Worm (Caenorhabditis elegans) whole organism, early embryonic: ENCODE results near the gene W06E11.1.
"Not testable (repeated sequence)": the region's sequence is repeated elsewhere in the genome, so short reads cannot be mapped to it uniquely, and the experiment has no call there.

ENCODE experiments used
- B0310.2 ChIP-seq: sonication (generic microtip); optimal IDR thresholded peaks from 2 replicates; lab custom pipeline; 2016; ENCODE audit warnings: mild to moderate bottlenecking, missing genetic modification characterization, missing compliant biosample characterization
- F13C5.2 ChIP-seq: sonication (generic microtip); optimal IDR thresholded peaks from 2 replicates; lab custom pipeline; 2017; ENCODE audit warnings: mild to moderate bottlenecking, missing genetic modification characterization, inconsistent platforms, missing compliant biosample characterization
- aly-1 ChIP-seq: sonication (generic microtip); optimal IDR thresholded peaks from 2 replicates; lab custom pipeline; 2016; ENCODE audit warnings: missing genetic modification characterization, missing compliant biosample characterization
- ama-1 ChIP-seq: fragments of 150-350 bp; optimal IDR thresholded peaks from 2 replicates; lab custom pipeline; 2014
- ceh-13 ChIP-seq: fragments of 200-800 bp; sonication (Bioruptor generic); optimal IDR thresholded peaks from 2 replicates; lab custom pipeline; 2018; ENCODE audit warnings: mild to moderate bottlenecking, missing genetic modification characterization, missing compliant biosample characterization
- ceh-36 ChIP-seq: sonication (generic microtip); optimal IDR thresholded peaks from 2 replicates; lab custom pipeline; 2016; ENCODE audit warnings: missing genetic modification characterization, inconsistent platforms, missing compliant biosample characterization
- ets-7 ChIP-seq: sonication (generic microtip); optimal IDR thresholded peaks from 2 replicates; lab custom pipeline; 2016; ENCODE audit warnings: missing genotype, missing genetic modification characterization, missing compliant biosample characterization
- flt-1 ChIP-seq: fragments of 200-800 bp; sonication (Bioruptor generic); IDR thresholded peaks from 2 replicates; pipeline ENCODE4 v1.3.6; 2022; ENCODE audit warnings: missing genetic modification characterization, missing compliant biosample characterization
- hmbx-1 ChIP-seq: sonication (generic microtip); optimal IDR thresholded peaks from 2 replicates; lab custom pipeline; 2016; ENCODE audit warnings: mild to moderate bottlenecking, missing genetic modification characterization, missing compliant biosample characterization
- hmg-4 ChIP-seq: fragments of 200-800 bp; sonication (Bioruptor generic); optimal IDR thresholded peaks from 2 replicates; lab custom pipeline; 2018; ENCODE audit warnings: mild to moderate bottlenecking, missing genetic modification characterization, missing compliant biosample characterization
- hnd-1 ChIP-seq: sonication (generic microtip); optimal IDR thresholded peaks from 2 replicates; lab custom pipeline; 2016; ENCODE audit warnings: missing genetic modification characterization, missing compliant biosample characterization
- pes-1 ChIP-seq: fragments of 200-800 bp; sonication (Bioruptor generic); IDR thresholded peaks from 2 replicates; pipeline ENCODE4 v1.3.6; 2022; ENCODE audit warnings: missing genetic modification reagents, missing genetic modification characterization, missing compliant biosample characterization
- scrt-1 ChIP-seq: fragments of 200-800 bp; sonication (Bioruptor generic); IDR thresholded peaks from 2 replicates; pipeline ENCODE4 v1.3.6; 2022; ENCODE audit warnings: missing genetic modification characterization, missing compliant biosample characterization
- sea-1 ChIP-seq: fragments of 200-800 bp; sonication (Bioruptor generic); conservative IDR thresholded peaks from 2 replicates; pipeline ENCODE4 v1.3.6; 2022; ENCODE audit warnings: missing genetic modification characterization, missing compliant biosample characterization
- tbx-11 ChIP-seq: fragments of 200-800 bp; sonication (Bioruptor generic); IDR thresholded peaks from 2 replicates; pipeline ENCODE4 v1.3.6; 2022; ENCODE audit warnings: missing genetic modification characterization, missing compliant biosample characterization
- tbx-37 ChIP-seq: fragments of 200-800 bp; sonication (Bioruptor generic); conservative IDR thresholded peaks from 2 replicates; pipeline ENCODE4 v1.3.6; 2022; ENCODE audit warnings: missing genetic modification reagents, missing genetic modification characterization, missing compliant biosample characterization
- tra-4 ChIP-seq: sonication (generic microtip); optimal IDR thresholded peaks from 2 replicates; lab custom pipeline; 2017; ENCODE audit warnings: missing genetic modification characterization, missing compliant biosample characterization

The W06E11.1 gene

DNA sequence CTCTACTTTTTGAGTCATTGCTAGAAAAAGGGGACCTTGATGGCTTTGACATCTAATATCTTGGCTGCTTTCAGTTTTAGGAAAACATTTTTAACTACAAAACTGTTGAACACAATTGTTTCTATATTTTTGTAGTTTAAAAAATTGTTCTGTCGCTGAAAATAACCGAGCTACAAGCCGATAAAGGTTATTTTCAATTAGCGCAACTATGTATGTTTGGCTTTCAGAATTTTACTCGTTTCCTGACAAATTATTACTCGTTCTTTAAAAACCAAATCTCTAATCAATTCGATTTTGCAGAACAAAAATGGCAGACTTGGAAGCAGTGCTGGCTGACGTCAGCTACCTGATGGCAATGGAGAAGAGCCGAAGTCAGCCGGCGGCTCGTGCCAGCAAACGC lies 34.0 kb downstream of the W06E11.1 start, which contains the start of gene grk-2:
grk-2 (plus strand) TSS at position 301 of the 400 bp plus-strand sequence.
- TF ChIP-seq tbx-37 = no peak
- TF ChIP-seq B0310.2 = no peak
- no peak for TF ChIP-seq hmbx-1 (tag; lab: Kevin White, UChicago)
- no peak for TF ChIP-seq ama-1 (lab: Kevin White, UChicago)
- TF ChIP-seq ets-7 (tag; lab: Kevin White, UChicago) = no peak
- no peak for TF ChIP-seq ceh-36
- TF ChIP-seq hmg-4 (GFP tag; lab: Kevin White, UChicago) = no peak
- TF ChIP-seq tra-4 (tag; lab: Kevin White, UChicago) = no peak

DNA sequence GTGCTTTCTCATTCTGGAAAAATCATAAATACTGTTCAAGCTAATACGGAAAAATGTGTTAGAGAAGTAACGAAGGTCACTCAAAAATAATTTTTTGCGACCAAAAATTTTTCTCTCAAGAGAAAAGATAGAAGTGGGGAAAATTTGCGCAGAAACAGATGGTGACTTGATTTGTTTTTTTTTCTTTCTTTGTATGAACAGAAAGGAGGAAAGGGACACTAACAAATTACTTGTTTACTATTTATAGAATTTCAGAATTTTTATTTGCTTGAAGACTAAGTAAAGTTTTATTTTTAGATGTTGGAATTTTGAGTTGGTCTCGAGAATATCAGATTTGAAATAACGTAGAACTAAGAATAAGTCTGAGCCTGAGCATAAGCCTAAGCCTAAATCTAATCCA lies 41.5 kb downstream of the W06E11.1 start, which contains the start of gene W02B3.4:
W02B3.4 (minus strand) TSS at position 101 of the 400 bp plus-strand sequence.
- TF ChIP-seq hmg-4 (GFP tag; lab: Kevin White, UChicago) (no peak), flt-1 (GFP tag; lab: Robert Waterston, UW) (no peak), ets-7 (tag; lab: Kevin White, UChicago) (no peak), ceh-13 (GFP tag; lab: Kevin White, UChicago) (no peak), aly-1 (tag; lab: Kevin White, UChicago) (no peak), tbx-37 (no peak), tbx-11 (GFP tag; lab: Robert Waterston, UW) (no peak), scrt-1 (GFP tag; lab: Robert Waterston, UW) (no peak), hnd-1 (no peak), ama-1 (lab: Kevin White, UChicago) (no peak), tra-4 (tag; lab: Kevin White, UChicago) (no peak), ceh-36 (no peak), pes-1 (GFP tag; lab: Robert Waterston, UW) (no peak), F13C5.2 (tag; lab: Kevin White, UChicago) (no peak), hmbx-1 (tag; lab: Kevin White, UChicago) (no peak), sea-1 (GFP tag; lab: Robert Waterston, UW) (no peak), B0310.2 (no peak)

DNA sequence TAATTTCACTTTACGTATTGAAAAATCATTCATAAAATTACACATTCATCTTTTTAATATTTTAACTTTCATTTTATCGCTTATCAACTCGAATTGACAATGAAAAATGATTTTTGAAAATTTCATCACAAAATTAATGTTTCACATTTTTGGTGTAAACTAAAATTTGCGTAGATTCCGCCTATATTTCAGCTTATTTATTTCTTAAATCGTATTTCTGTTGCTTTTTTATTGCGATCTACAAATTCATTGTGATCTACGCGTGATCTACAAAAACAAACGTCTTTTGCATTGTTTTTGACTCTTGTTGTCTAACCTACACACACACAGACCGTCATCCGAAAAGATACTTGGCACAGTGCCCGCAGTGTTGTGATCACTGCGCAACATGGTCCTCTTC lies 46.2 kb downstream of the W06E11.1 start:
- TF ChIP-seq sea-1 (GFP tag; lab: Robert Waterston, UW) = no peak
- no peak for TF ChIP-seq tra-4 (tag; lab: Kevin White, UChicago)
- TF ChIP-seq tbx-37 = no peak
- no peak for TF ChIP-seq hnd-1
- TF ChIP-seq hmg-4 (GFP tag; lab: Kevin White, UChicago) = no peak
- no peak for TF ChIP-seq tbx-11 (GFP tag; lab: Robert Waterston, UW)
- no peak for TF ChIP-seq ets-7 (tag; lab: Kevin White, UChicago)
- TF ChIP-seq B0310.2 = no peak
- no peak for TF ChIP-seq flt-1 (GFP tag; lab: Robert Waterston, UW)
- no peak for TF ChIP-seq F13C5.2 (tag; lab: Kevin White, UChicago)
- TF ChIP-seq ceh-13 (GFP tag; lab: Kevin White, UChicago) = no peak
- no peak for TF ChIP-seq scrt-1 (GFP tag; lab: Robert Waterston, UW)
- no peak for TF ChIP-seq ceh-36
- no peak for TF ChIP-seq hmbx-1 (tag; lab: Kevin White, UChicago)

DNA sequence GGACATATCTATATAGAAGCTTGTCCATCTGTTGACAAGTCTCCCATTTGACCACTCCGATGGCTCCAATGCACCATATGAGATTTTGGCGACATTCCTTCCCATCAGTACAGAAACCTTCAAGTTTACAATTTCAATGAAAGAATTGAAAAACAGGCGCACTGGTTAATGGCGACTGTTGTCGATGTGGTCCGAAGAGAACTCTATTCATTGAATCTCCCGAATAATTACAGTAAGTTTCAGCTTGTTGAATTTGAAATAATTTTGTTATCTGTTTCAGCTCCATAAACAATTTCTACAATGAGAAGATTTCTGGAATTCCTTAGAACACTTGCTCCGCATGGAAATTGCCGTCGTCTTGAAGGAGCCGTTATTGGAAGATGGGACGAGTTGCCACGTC lies 47.0 kb downstream of the W06E11.1 start, which contains the start of gene elf-1:
elf-1 (plus strand) TSS at position 301 of the 400 bp plus-strand sequence.
- not testable (repeated sequence) for TF ChIP-seq scrt-1 (GFP tag; lab: Robert Waterston, UW); ama-1 (lab: Kevin White, UChicago); sea-1 (GFP tag; lab: Robert Waterston, UW)

DNA sequence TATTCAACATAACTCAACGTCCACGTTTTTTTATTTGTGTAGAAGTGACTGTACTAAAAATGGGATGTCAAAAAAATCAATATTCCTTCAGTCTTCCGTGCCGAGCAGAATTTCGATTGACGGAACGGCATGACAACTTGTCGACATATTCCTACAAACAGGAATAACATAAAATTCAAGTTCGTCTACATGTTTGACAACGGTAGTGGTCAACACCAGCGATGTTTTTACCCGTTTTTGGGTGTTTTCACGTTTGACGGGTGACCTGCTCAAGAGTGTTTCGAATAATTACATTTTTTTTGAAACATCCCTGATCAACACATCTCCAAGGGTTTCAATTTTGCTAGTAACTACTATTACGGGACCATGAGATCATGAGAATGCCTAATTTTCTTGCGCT lies 50.1 kb downstream of the W06E11.1 start, which contains the start of gene W02B3.7:
W02B3.7 (minus strand) TSS at position 101 of the 400 bp plus-strand sequence.
- TF ChIP-seq ama-1 (lab: Kevin White, UChicago) (no peak), tbx-37 (no peak), sea-1 (GFP tag; lab: Robert Waterston, UW) (no peak), tra-4 (tag; lab: Kevin White, UChicago) (no peak), tbx-11 (GFP tag; lab: Robert Waterston, UW) (no peak), scrt-1 (GFP tag; lab: Robert Waterston, UW) (no peak), ets-7 (tag; lab: Kevin White, UChicago) (no peak), aly-1 (tag; lab: Kevin White, UChicago) (no peak), ceh-13 (GFP tag; lab: Kevin White, UChicago) (no peak), F13C5.2 (tag; lab: Kevin White, UChicago) (no peak), hmbx-1 (tag; lab: Kevin White, UChicago) (no peak), B0310.2 (no peak), pes-1 (GFP tag; lab: Robert Waterston, UW) (no peak), hnd-1 (no peak)
